Fruit fly (Drosophila melanogaster): ENCODE data around the gene mop.

- TF ChIP-seq Dll (optimal IDR thresholded peaks at IDR 0.05) (no peak), pan (optimal IDR thresholded peaks at IDR 0.05) (no peak), psq (optimal IDR thresholded peaks at IDR 0.05) (no peak), usp (GFP tag; optimal IDR thresholded peaks at IDR 0.05) (no peak)
Measured at dm6 chr3L:14779289-14779688, 3.4 kb upstream of the mop start.
